Fruit fly (Drosophila melanogaster) whole organism, embryonic: ENCODE results near the gene CG14431.

Source experiments
- Awh ChIP-seq: fragments of 200-800 bp; sonication (Bioruptor generic); IDR thresholded peaks from 2 replicates; pipeline ENCODE4, ENCODE4 v1.3.6; 2022; ENCODE audit warnings: missing biosample characterization, missing genetic modification characterization
- Blimp-1 ChIP-seq: fragments of 200-800 bp; sonication (Bioruptor generic); optimal IDR thresholded peaks from 3 replicates; lab custom pipeline; 2018; ENCODE audit warnings: missing biosample characterization, missing genetic modification characterization, mild to moderate bottlenecking, moderate library complexity, missing genetic modification reagents
- CG13123 ChIP-seq: fragments of 200-800 bp; sonication (Bioruptor generic); optimal IDR thresholded peaks from 2 replicates; lab custom pipeline; 2016; ENCODE audit warnings: missing biosample characterization, missing genetic modification characterization
- CG13775 ChIP-seq: fragments of 200-800 bp; sonication (Bioruptor generic); optimal IDR thresholded peaks from 3 replicates; lab custom pipeline; 2017; ENCODE audit warnings: missing biosample characterization, mild to moderate bottlenecking, missing genetic modification characterization
- CG15479 ChIP-seq: fragments of 200-800 bp; sonication (Bioruptor generic); optimal IDR thresholded peaks from 3 replicates; lab custom pipeline; 2019; ENCODE audit warnings: missing biosample characterization, mild to moderate bottlenecking, missing genetic modification characterization, moderate library complexity
- CG17612 ChIP-seq: fragments of 200-800 bp; sonication (Bioruptor generic); IDR thresholded peaks from 2 replicates; pipeline ENCODE4 v1.3.6; 2022; ENCODE audit warnings: missing biosample characterization, missing genetic modification characterization
- CG2120 ChIP-seq: fragments of 200-800 bp; sonication (Bioruptor generic); optimal IDR thresholded peaks from 3 replicates; lab custom pipeline; 2016; ENCODE audit warnings: missing biosample characterization, missing genetic modification characterization
- CG31365 ChIP-seq: fragments of 200-800 bp; sonication (Bioruptor generic); optimal IDR thresholded peaks from 2 replicates; lab custom pipeline; 2018; ENCODE audit warnings: missing biosample characterization, mild to moderate bottlenecking, missing genetic modification characterization
- CG32532 ChIP-seq: fragments of 200-800 bp; sonication (Bioruptor generic); IDR thresholded peaks from 2 replicates; pipeline ENCODE4 v1.3.6; 2022; ENCODE audit warnings: missing biosample characterization, missing genetic modification characterization
- CG32767 ChIP-seq: fragments of 200-800 bp; sonication (Bioruptor generic); IDR thresholded peaks from 2 replicates; pipeline ENCODE4 v1.3.6; 2022; ENCODE audit warnings: missing biosample characterization, missing genetic modification characterization
- CG32772 ChIP-seq: fragments of 200-800 bp; sonication (Bioruptor generic); IDR thresholded peaks from 2 replicates; pipeline ENCODE4 v1.3.6; 2022; ENCODE audit warnings: missing biosample characterization, missing genetic modification characterization
- CG3407 ChIP-seq: fragments of 200-800 bp; sonication (Bioruptor generic); optimal IDR thresholded peaks from 2 replicates; lab custom pipeline; 2018; ENCODE audit warnings: missing biosample characterization, mild to moderate bottlenecking, missing genetic modification characterization
- CG34376 ChIP-seq: fragments of 200-800 bp; sonication (Bioruptor generic); optimal IDR thresholded peaks from 2 replicates; lab custom pipeline; 2018; ENCODE audit warnings: missing biosample characterization, mild to moderate bottlenecking, missing genetic modification characterization
- CG4404 ChIP-seq: fragments of 200-800 bp; sonication (Bioruptor generic); IDR thresholded peaks from 2 replicates; pipeline ENCODE4 v1.3.6; 2022; ENCODE audit warnings: missing biosample characterization, missing genetic modification characterization
- CG4424 ChIP-seq: fragments of 200-800 bp; sonication (Bioruptor generic); optimal IDR thresholded peaks from 3 replicates; lab custom pipeline; 2016; ENCODE audit warnings: missing biosample characterization, missing genetic modification characterization
- CG6854 ChIP-seq: fragments of 200-800 bp; sonication (Bioruptor generic); optimal IDR thresholded peaks from 3 replicates; lab custom pipeline; 2017; ENCODE audit warnings: missing biosample characterization, mild to moderate bottlenecking, missing genetic modification characterization
- D19B ChIP-seq: fragments of 200-800 bp; sonication (Bioruptor generic); optimal IDR thresholded peaks from 2 replicates; lab custom pipeline; 2017; ENCODE audit warnings: missing biosample characterization, mild to moderate bottlenecking, missing genetic modification characterization
- Deaf1 ChIP-seq: fragments of 200-800 bp; optimal IDR thresholded peaks from 3 replicates; lab custom pipeline; 2019; ENCODE audit warnings: missing biosample characterization, mild to moderate bottlenecking, missing genetic modification characterization, moderate library complexity
- Dfd ChIP-seq, 2 experiments: fragments of >200 bp; optimal IDR thresholded peaks; 2 replicates each; lab custom pipeline; 2017; ENCODE audit warnings: missing biosample characterization in 2 of 2, missing genetic modification characterization in 2 of 2
- Doc3 ChIP-seq: fragments of 200-800 bp; sonication (Bioruptor generic); IDR thresholded peaks from 3 replicates; pipeline ENCODE4 v1.3.6; 2022; ENCODE audit warnings: missing biosample characterization, missing genetic modification characterization; ENCODE audit not compliant: partially characterized antibody
- Elba2 ChIP-seq: fragments of 200-800 bp; sonication (Bioruptor generic); optimal IDR thresholded peaks from 3 replicates; lab custom pipeline; 2016; ENCODE audit warnings: missing biosample characterization, missing genetic modification characterization
- Ets65A ChIP-seq: fragments of 200-800 bp; sonication (Bioruptor generic); peaks from one replicate; lab custom pipeline; 2016; ENCODE audit warnings: missing biosample characterization, missing genetic modification characterization
- Gug ChIP-seq: fragments of 200-800 bp; sonication (Bioruptor generic); IDR thresholded peaks from 4 replicates; pipeline ENCODE4 v1.3.6; 2022; ENCODE audit warnings: missing biosample characterization, missing genetic modification characterization
- Hand ChIP-seq: fragments of 200-800 bp; sonication (Bioruptor generic); optimal IDR thresholded peaks from 2 replicates; lab custom pipeline; 2017; ENCODE audit warnings: mild to moderate bottlenecking, missing biosample characterization, missing genetic modification reagents, missing genetic modification characterization
- HmgZ ChIP-seq: fragments of 200-800 bp; sonication (Bioruptor generic); optimal IDR thresholded peaks from 2 replicates; lab custom pipeline; 2018; ENCODE audit warnings: missing biosample characterization, mild to moderate bottlenecking, missing genetic modification characterization
- MESR4 ChIP-seq: fragments of 200-800 bp; sonication (Bioruptor generic); optimal IDR thresholded peaks from 2 replicates; lab custom pipeline; 2018; ENCODE audit warnings: missing biosample characterization, mild to moderate bottlenecking, missing genetic modification characterization, moderate library complexity
- NFAT ChIP-seq: fragments of 200-800 bp; sonication (Bioruptor generic); IDR thresholded peaks from 2 replicates; pipeline ENCODE4 v1.3.6; 2022; ENCODE audit warnings: missing biosample characterization, missing genetic modification characterization
- PHDP ChIP-seq: fragments of 200-800 bp; sonication (Bioruptor generic); optimal IDR thresholded peaks from 3 replicates; lab custom pipeline; 2018; ENCODE audit warnings: missing biosample characterization, mild to moderate bottlenecking, missing genetic modification characterization, moderate library complexity
- Ptx1 ChIP-seq: fragments of 200-800 bp; sonication (Bioruptor generic); IDR thresholded peaks from 2 replicates; pipeline ENCODE4 v1.3.6; 2022; ENCODE audit warnings: missing biosample characterization, missing genetic modification characterization
- Vsx1 ChIP-seq: fragments of 200-800 bp; sonication (Bioruptor generic); optimal IDR thresholded peaks from 2 replicates; lab custom pipeline; 2017; ENCODE audit warnings: missing biosample characterization, mild to moderate bottlenecking, missing genetic modification characterization, missing genetic modification reagents
- Xbp1 ChIP-seq: fragments of 200-800 bp; sonication (Bioruptor generic); optimal IDR thresholded peaks from 3 replicates; lab custom pipeline; 2016; ENCODE audit warnings: missing biosample characterization, mild to moderate bottlenecking, missing genetic modification characterization
- YL-1 ChIP-seq: fragments of 200-800 bp; sonication (Bioruptor generic); optimal IDR thresholded peaks from 3 replicates; lab custom pipeline; 2017; ENCODE audit warnings: missing biosample characterization, mild to moderate bottlenecking, missing genetic modification characterization
- ap ChIP-seq: fragments of 200-800 bp; sonication (Bioruptor generic); IDR thresholded peaks from 2 replicates; pipeline ENCODE4 v1.3.6; 2022; ENCODE audit warnings: missing biosample characterization, missing genetic modification characterization
- ato ChIP-seq: fragments of 200-800 bp; sonication (Bioruptor generic); IDR thresholded peaks from 2 replicates; pipeline ENCODE4 v1.3.6; 2022; ENCODE audit warnings: missing biosample characterization, missing genetic modification characterization; ENCODE audit not compliant: partially characterized antibody
- cato ChIP-seq: fragments of 200-800 bp; sonication (Bioruptor generic); optimal IDR thresholded peaks from 2 replicates; lab custom pipeline; 2016; ENCODE audit warnings: missing biosample characterization, missing genetic modification characterization, borderline replicate concordance
- cwo ChIP-seq: fragments of 200-800 bp; sonication (Bioruptor generic); optimal IDR thresholded peaks from 3 replicates; lab custom pipeline; 2017; ENCODE audit warnings: missing biosample characterization, missing genetic modification characterization, mild to moderate bottlenecking, moderate library complexity, missing genetic modification reagents
- dati ChIP-seq: fragments of 200-800 bp; sonication (Bioruptor generic); IDR thresholded peaks from 2 replicates; pipeline ENCODE4 v1.3.6; 2022; ENCODE audit warnings: missing biosample characterization, missing genetic modification characterization
- gro ChIP-seq: fragments of 200-800 bp; sonication (Bioruptor generic); optimal IDR thresholded peaks from 2 replicates; lab custom pipeline; 2016; ENCODE audit warnings: missing biosample characterization, missing genetic modification characterization
- gsb-n ChIP-seq: fragments of 200-800 bp; sonication (Bioruptor generic); optimal IDR thresholded peaks from 3 replicates; lab custom pipeline; 2018; ENCODE audit warnings: missing biosample characterization, mild to moderate bottlenecking, missing genetic modification characterization
- hkb ChIP-seq, 2 experiments: fragments of 200-800 bp in 1 of 2; fragments of >200 bp in 1 of 2; sonication (Bioruptor generic) in 1 of 2; IDR thresholded peaks in 1 of 2; optimal IDR thresholded peaks in 1 of 2; 2 replicates each; pipeline versions ENCODE4 v1.3.6 to Lab custom; 2017 to 2022; ENCODE audit warnings: missing biosample characterization in 1 of 2, missing genetic modification characterization in 1 of 2
- lmd ChIP-seq: fragments of 200-800 bp; sonication (Bioruptor generic); IDR thresholded peaks from 2 replicates; pipeline ENCODE4 v1.3.6; 2022; ENCODE audit warnings: missing biosample characterization, missing genetic modification characterization
- mld ChIP-seq: fragments of 200-800 bp; sonication (Bioruptor generic); IDR thresholded peaks from 3 replicates; pipeline ENCODE4 v1.3.6; 2022; ENCODE audit warnings: missing biosample characterization, missing genetic modification characterization; ENCODE audit not compliant: partially characterized antibody
- nau ChIP-seq: fragments of 200-800 bp; sonication (Bioruptor generic); optimal IDR thresholded peaks from 3 replicates; lab custom pipeline; 2017; ENCODE audit warnings: missing biosample characterization, mild to moderate bottlenecking, missing genetic modification characterization, missing genetic modification reagents
- pita ChIP-seq: fragments of 200-800 bp; sonication (Bioruptor generic); optimal IDR thresholded peaks from 2 replicates; lab custom pipeline; 2017; ENCODE audit warnings: missing biosample characterization, mild to moderate bottlenecking, missing genetic modification characterization
- pnt ChIP-seq: fragments of 200-800 bp; sonication (Bioruptor generic); optimal IDR thresholded peaks from 3 replicates; lab custom pipeline; 2016; ENCODE audit warnings: missing biosample characterization, missing genetic modification characterization
- pzg ChIP-seq: fragments of 200-800 bp; sonication (Bioruptor generic); optimal IDR thresholded peaks from 3 replicates; lab custom pipeline; 2018; ENCODE audit warnings: missing biosample characterization, mild to moderate bottlenecking, missing genetic modification characterization, moderate library complexity
- rib ChIP-seq: fragments of 200-800 bp; sonication (Bioruptor generic); IDR thresholded peaks from 2 replicates; pipeline ENCODE4 v1.3.6; 2022; ENCODE audit warnings: missing biosample characterization, missing genetic modification characterization
- ro ChIP-seq: fragments of 200-800 bp; sonication (Bioruptor generic); IDR thresholded peaks from 2 replicates; pipeline ENCODE4 v1.3.6; 2022; ENCODE audit warnings: missing biosample characterization, missing genetic modification characterization
- tgo ChIP-seq: fragments of 200-800 bp; sonication (Bioruptor generic); IDR thresholded peaks from 3 replicates; pipeline ENCODE4 v1.3.6; 2022; ENCODE audit warnings: missing biosample characterization, missing genetic modification characterization

Gene CG14431

DNA sequence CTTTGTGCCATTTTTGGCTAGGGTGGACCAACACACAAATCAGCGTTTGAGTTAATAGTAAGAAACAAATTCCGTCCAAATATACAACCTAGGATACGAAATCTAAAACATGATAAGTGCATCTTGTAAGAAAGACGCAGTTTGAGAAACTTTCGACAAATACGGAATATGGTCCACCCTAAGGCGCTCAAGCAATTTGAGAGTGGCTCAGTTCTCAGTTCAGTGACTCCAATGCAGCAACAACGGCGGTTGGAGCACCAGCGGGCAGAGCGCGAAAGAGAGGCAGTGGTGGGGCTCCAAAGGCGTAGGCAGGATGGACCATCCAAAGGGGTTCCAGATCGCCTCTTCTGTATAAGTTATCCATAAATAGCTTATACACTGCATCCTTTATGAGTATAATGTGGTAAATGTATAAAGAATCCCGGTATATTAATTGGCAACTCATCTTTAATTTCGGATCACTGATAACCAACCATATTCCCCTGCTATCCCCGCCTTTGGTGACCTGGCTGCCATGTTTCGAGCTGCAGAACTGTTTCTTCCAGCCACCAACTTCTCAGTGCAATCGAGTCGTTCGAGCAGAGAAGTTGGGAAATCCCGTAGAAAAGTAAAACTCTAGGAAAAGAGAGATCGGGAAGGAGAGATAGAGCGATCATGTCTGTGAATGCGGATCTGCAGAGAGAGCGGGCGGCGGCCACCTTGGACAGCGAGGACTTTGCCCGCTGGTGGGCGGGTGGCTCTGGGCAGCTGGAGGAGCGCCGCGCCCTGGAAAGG lies 61.5 kb downstream of the CG14431 start, which contains the start of gene CG4586 (continued):
- TF ChIP-seq Deaf1 (peak; percentile 79), ato (GFP tag; lab: Robert Waterston, UW) (no peak), CG32532 (GFP tag; lab: Robert Waterston, UW) (peak; percentile 96), Gug (GFP tag; lab: Robert Waterston, UW) (peak; percentile 82), dati (peak; percentile 81; the same call in 1 of the 2 replicates), Ptx1 (GFP tag; lab: Robert Waterston, UW) (peak; percentile 87), Doc3 (GFP tag; lab: Robert Waterston, UW) (no peak), ap (GFP tag; lab: Robert Waterston, UW) (peak; percentile 92), gsb-n (tag; lab: Kevin White, UChicago) (peak; percentile 87), CG6854 (peak; percentile 98), D19B (GFP tag; lab: Kevin White, UChicago) (peak; percentile 89), gro (GFP tag; lab: Kevin White, UChicago) (peak; percentile 98), pita (GFP tag; lab: Kevin White, UChicago) (no peak), hkb (optimal IDR thresholded peaks at IDR 0.05; lab: Kevin White, UChicago) (no peak), hkb (GFP tag; IDR thresholded peaks at IDR 0.05; lab: Robert Waterston, UW) (peak; percentile 99), cwo (GFP tag; lab: Kevin White, UChicago) (peak; percentile 95), cato (GFP tag; lab: Kevin White, UChicago) (peak; percentile 77), CG3407 (GFP tag; lab: Kevin White, UChicago) (peak; percentile 87), CG31365 (peak; percentile 92), pzg (GFP tag; lab: Kevin White, UChicago) (peak; percentile 36), CG34376 (peak; percentile 97), nau (peak; percentile 97), CG4404 (peak; percentile 61), pnt (peak; percentile 85), CG17612 (GFP tag; lab: Robert Waterston, UW) (peak; percentile 82), Xbp1 (GFP tag; lab: Kevin White, UChicago) (peak; percentile 93), ro (GFP tag; lab: Robert Waterston, UW) (peak; percentile 52), CG32767 (GFP tag; lab: Robert Waterston, UW) (peak; percentile 91), Dfd (GFP tag; optimal IDR thresholded peaks at IDR 0.05; lab: Kevin White, UChicago) (no peak), MESR4 (peak; percentile 77), rib (peak; percentile 96), Blimp-1 (peak; percentile 92), CG15479 (GFP tag; lab: Kevin White, UChicago) (peak; percentile 7), PHDP (peak; percentile 98), Ets65A (GFP tag; lab: Kevin White, UChicago) (peak; percentile 99), CG13123 (GFP tag; lab: Kevin White, UChicago) (peak; percentile 87), Awh (GFP tag; lab: Robert Waterston, UW) (peak; percentile 96), YL-1 (peak; percentile 78), CG4424 (GFP tag; lab: Kevin White, UChicago) (peak; percentile 93), CG32772 (GFP tag; lab: Robert Waterston, UW) (peak; percentile 84), Elba2 (GFP tag; lab: Kevin White, UChicago) (peak; percentile 56), HmgZ (tag; lab: Kevin White, UChicago) (peak; percentile 97), lmd (GFP tag; lab: Robert Waterston, UW) (peak; percentile 88), CG13775 (GFP tag; lab: Kevin White, UChicago) (peak; percentile 91), tgo (GFP tag; lab: Robert Waterston, UW) (peak; percentile 88), NFAT (GFP tag; lab: Robert Waterston, UW) (peak; percentile 91), Vsx1 (GFP tag; lab: Kevin White, UChicago) (peak; percentile 90), Hand (GFP tag; lab: Kevin White, UChicago) (peak; percentile 98), mld (GFP tag; lab: Robert Waterston, UW) (no peak), CG2120 (GFP tag; lab: Kevin White, UChicago) (peak; percentile 97)
